Worm (Caenorhabditis elegans) whole organism, L1 larva: Measurements from ENCODE around the gene F59B10.6.
A peak's percentile ranks its signal among the peaks of the same experiment; 100 is the strongest.

Experiments used
- C16A3.4 ChIP-seq: fragments of 150-350 bp; optimal IDR thresholded peaks from 2 replicates; lab custom pipeline; 2014; ENCODE audit warnings: missing biosample characterization, missing genetic modification characterization
- C34B4.2 ChIP-seq: sonication (generic microtip); optimal IDR thresholded peaks from 2 replicates; lab custom pipeline; 2017; ENCODE audit warnings: mild to moderate bottlenecking, missing genetic modification characterization, missing compliant biosample characterization
- Y116A8C.19 ChIP-seq: sonication (generic microtip); optimal IDR thresholded peaks from 2 replicates; lab custom pipeline; 2016; ENCODE audit warnings: missing compliant biosample characterization, missing genetic modification characterization, borderline replicate concordance
- alr-1 ChIP-seq: fragments of 200-800 bp; sonication (Bioruptor generic); optimal IDR thresholded peaks from 2 replicates; lab custom pipeline; 2018; ENCODE audit warnings: borderline replicate concordance, mild to moderate bottlenecking, missing genetic modification characterization, missing compliant biosample characterization
- ama-1 ChIP-seq: fragments of 150-350 bp; optimal IDR thresholded peaks from 2 replicates; lab custom pipeline; 2014
- blmp-1 ChIP-seq: fragments of 150-350 bp; optimal IDR thresholded peaks from 2 replicates; lab custom pipeline; 2014; ENCODE audit warnings: missing biosample characterization, missing genetic modification characterization
- ceh-8 ChIP-seq: fragments of 200-800 bp; sonication (Bioruptor generic); optimal IDR thresholded peaks from 2 replicates; lab custom pipeline; 2018; ENCODE audit warnings: mild to moderate bottlenecking, missing genetic modification characterization, moderate library complexity, missing compliant biosample characterization
- ceh-88 ChIP-seq: fragments of 200-800 bp; sonication (Bioruptor generic); IDR thresholded peaks from 2 replicates; pipeline ENCODE4 v1.3.6; 2022; ENCODE audit warnings: missing genetic modification characterization, missing compliant biosample characterization
- dpl-1 ChIP-seq, 3 experiments: fragments of 150-350 bp in 2 of 3; sonication (generic microtip) in 1 of 3; optimal IDR thresholded peaks; 2 replicates each; lab custom pipeline; 2014 to 2017; ENCODE audit warnings: missing biosample characterization in 3 of 3, missing genetic modification characterization in 3 of 3, missing genetic modification reagents in 3 of 3
- dsc-1 ChIP-seq: sonication (generic microtip); optimal IDR thresholded peaks from 2 replicates; lab custom pipeline; 2016; ENCODE audit warnings: mild to moderate bottlenecking, missing genetic modification characterization, missing compliant biosample characterization
- efl-1 ChIP-seq, 4 experiments: fragments of 150-350 bp; optimal IDR thresholded peaks in 3 of 4; peaks in 1 of 4; 1 replicate in 1 of 4; 2 replicates in 3 of 4; lab custom pipeline; 2014; ENCODE audit warnings: missing biosample characterization in 2 of 4, missing genetic modification characterization in 2 of 4, missing genetic modification reagents in 2 of 4
- fkh-10 ChIP-seq: sonication (generic microtip); optimal IDR thresholded peaks from 2 replicates; lab custom pipeline; 2017; ENCODE audit warnings: missing biosample characterization, missing genetic modification reagents, missing genetic modification characterization
- fkh-4 ChIP-seq: sonication (generic microtip); optimal IDR thresholded peaks from 2 replicates; lab custom pipeline; 2016; ENCODE audit warnings: missing compliant biosample characterization, missing genetic modification characterization, borderline replicate concordance
- hlh-17 ChIP-seq: fragments of 200-800 bp; sonication (Bioruptor generic); optimal IDR thresholded peaks from 2 replicates; lab custom pipeline; 2018; ENCODE audit warnings: missing genetic modification characterization, mild to moderate bottlenecking, missing compliant biosample characterization, moderate library complexity, borderline replicate concordance
- isw-1 ChIP-seq: fragments of 200-800 bp; sonication (Bioruptor generic); IDR thresholded peaks from 2 replicates; pipeline ENCODE4 v1.3.6; 2022; ENCODE audit warnings: missing genetic modification characterization, missing compliant biosample characterization
- lin-13 ChIP-seq: fragments of 150-350 bp; optimal IDR thresholded peaks from 2 replicates; lab custom pipeline; 2014; ENCODE audit warnings: missing biosample characterization, missing genetic modification reagents, missing genetic modification characterization
- lin-14 ChIP-seq: fragments of 200-800 bp; sonication (Bioruptor generic); optimal IDR thresholded peaks from 2 replicates; lab custom pipeline; 2018; ENCODE audit warnings: mild to moderate bottlenecking, missing genetic modification characterization, moderate library complexity, missing compliant biosample characterization
- lin-35 ChIP-seq, 2 experiments: fragments of 150-350 bp; optimal IDR thresholded peaks; 2 replicates each; lab custom pipeline; 2014; ENCODE audit warnings: missing biosample characterization in 2 of 2, missing genetic modification characterization in 2 of 2, missing genetic modification reagents in 2 of 2
- lir-3 ChIP-seq: sonication (generic microtip); optimal IDR thresholded peaks from 2 replicates; lab custom pipeline; 2016; ENCODE audit warnings: mild to moderate bottlenecking, missing genetic modification characterization, moderate library complexity, missing compliant biosample characterization; ENCODE audit not compliant: poor library complexity
- mep-1 ChIP-seq: fragments of 150-350 bp; optimal IDR thresholded peaks from 2 replicates; lab custom pipeline; 2014; ENCODE audit warnings: missing biosample characterization, missing genetic modification characterization
- nhr-20 ChIP-seq: sonication (generic microtip); optimal IDR thresholded peaks from 2 replicates; lab custom pipeline; 2016; ENCODE audit warnings: mild to moderate bottlenecking, missing genetic modification characterization, missing compliant biosample characterization
- nhr-47 ChIP-seq: sonication (generic microtip); optimal IDR thresholded peaks from 2 replicates; lab custom pipeline; 2016; ENCODE audit warnings: mild to moderate bottlenecking, missing genetic modification characterization, moderate library complexity, missing compliant biosample characterization
- nhr-71 ChIP-seq: sonication (generic microtip); optimal IDR thresholded peaks from 2 replicates; lab custom pipeline; 2016; ENCODE audit warnings: mild to moderate bottlenecking, missing genetic modification characterization, moderate library complexity, missing compliant biosample characterization
- nhr-85 ChIP-seq: sonication (generic microtip); peaks from one replicate; lab custom pipeline; 2016; ENCODE audit warnings: missing genetic modification characterization, inconsistent platforms, missing compliant biosample characterization
- nhr-90 ChIP-seq: sonication (generic microtip); optimal IDR thresholded peaks from 2 replicates; lab custom pipeline; 2016; ENCODE audit warnings: mild to moderate bottlenecking, missing genetic modification characterization, missing compliant biosample characterization; ENCODE audit not compliant: poor library complexity
- rnt-1 ChIP-seq: sonication (generic microtip); optimal IDR thresholded peaks from 2 replicates; lab custom pipeline; 2016; ENCODE audit warnings: mild to moderate bottlenecking, missing genetic modification characterization, moderate library complexity, missing compliant biosample characterization
- snu-23 ChIP-seq: sonication (generic microtip); optimal IDR thresholded peaks from 2 replicates; lab custom pipeline; 2016; ENCODE audit warnings: missing genetic modification characterization, missing compliant biosample characterization
- swsn-7 ChIP-seq: sonication (generic microtip); optimal IDR thresholded peaks from 2 replicates; lab custom pipeline; 2016; ENCODE audit warnings: missing genetic modification characterization, missing compliant biosample characterization
- vab-15 ChIP-seq: sonication (generic microtip); optimal IDR thresholded peaks from 2 replicates; lab custom pipeline; 2017; ENCODE audit warnings: missing genotype, mild to moderate bottlenecking, missing genetic modification characterization, missing compliant biosample characterization
- xbp-1 ChIP-seq: sonication (generic microtip); optimal IDR thresholded peaks from 2 replicates; lab custom pipeline; 2016; ENCODE audit warnings: missing genetic modification characterization, missing compliant biosample characterization
- zag-1 ChIP-seq: fragments of 150-350 bp; optimal IDR thresholded peaks from 2 replicates; lab custom pipeline; 2014; ENCODE audit warnings: missing biosample characterization, missing genetic modification characterization
- zip-4 ChIP-seq: fragments of 200-800 bp; sonication (Bioruptor generic); optimal IDR thresholded peaks from 2 replicates; lab custom pipeline; 2018; ENCODE audit warnings: mild to moderate bottlenecking, missing genetic modification characterization, moderate library complexity, missing compliant biosample characterization
- ztf-11 ChIP-seq, 2 experiments: sonication (generic microtip); optimal IDR thresholded peaks; 2 replicates each; lab custom pipeline; 2016 to 2017; ENCODE audit warnings: missing genetic modification characterization in 2 of 2, missing biosample characterization in 1 of 2, missing compliant biosample characterization in 1 of 2

F59B10.6 gene

ce11 chrII:10554972-10555371 is 30.7 kb upstream of the F59B10.6 start, which contains the start of gene mnk-1:
mnk-1 (minus strand) TSS chrII:10555044.
- TF ChIP-seq xbp-1 (tag; lab: Kevin White, UChicago): no peak
- TF ChIP-seq ztf-11 (tag; optimal IDR thresholded peaks at IDR 0.05; lab: Kevin White, UChicago): peak in 1 of 2 experiments; percentile 39

ce11 chrII:10554046-10554399 is 29.7 kb upstream of the F59B10.6 start:
- TF ChIP-seq lin-14 (GFP tag; lab: Kevin White, UChicago): peak; percentile 1
- peak; percentile 39 for TF ChIP-seq snu-23 (GFP tag; lab: Kevin White, UChicago)
- TF ChIP-seq isw-1 (GFP tag; lab: Robert Waterston, UW): no peak
- no peak for TF ChIP-seq C34B4.2 (tag; lab: Kevin White, UChicago)
- no peak for TF ChIP-seq ceh-8 (GFP tag; lab: Kevin White, UChicago)
- no peak for TF ChIP-seq vab-15 (tag; lab: Kevin White, UChicago)
- TF ChIP-seq rnt-1 (tag; lab: Kevin White, UChicago): peak; percentile 17
- TF ChIP-seq mep-1 (tag; lab: Kevin White, UChicago): peak; percentile 59
- TF ChIP-seq Y116A8C.19 (tag; lab: Kevin White, UChicago): no peak
- no peak for TF ChIP-seq efl-1 (optimal IDR thresholded peaks at IDR 0.05; lab: Kevin White, UChicago)
- TF ChIP-seq efl-1 (GFP tag; optimal IDR thresholded peaks at IDR 0.05 in 1 of 2; lab: Kevin White, UChicago): peak in 1 of 2 experiments; percentile 2
- peak in 1 of 2 experiments; percentile 79 for TF ChIP-seq ztf-11 (tag; optimal IDR thresholded peaks at IDR 0.05; lab: Kevin White, UChicago)
- TF ChIP-seq ama-1 (lab: Kevin White, UChicago): peak; percentile 34
- no peak for TF ChIP-seq alr-1 (tag; lab: Kevin White, UChicago)
- peak; percentile 9 for TF ChIP-seq swsn-7
- TF ChIP-seq C16A3.4 (tag; lab: Kevin White, UChicago): peak; percentile 7
- TF ChIP-seq nhr-71 (tag; lab: Kevin White, UChicago): peak; percentile 21
- TF ChIP-seq dsc-1 (tag; lab: Kevin White, UChicago): no peak
- no peak for TF ChIP-seq zip-4 (GFP tag; lab: Kevin White, UChicago)
- TF ChIP-seq nhr-20 (tag; lab: Kevin White, UChicago): no peak
- no peak for TF ChIP-seq lir-3 (tag; lab: Kevin White, UChicago)
- TF ChIP-seq nhr-47 (tag; lab: Kevin White, UChicago): peak; percentile 11
- no peak for TF ChIP-seq hlh-17 (GFP tag; lab: Kevin White, UChicago)
- TF ChIP-seq nhr-90: peak; percentile 38
- no peak for TF ChIP-seq blmp-1 (tag; lab: Kevin White, UChicago)
- peak; percentile 88 for TF ChIP-seq nhr-85 (tag; lab: Kevin White, UChicago)
- TF ChIP-seq lin-13 (GFP tag; lab: Kevin White, UChicago): peak; percentile 22
- TF ChIP-seq ceh-88: no peak
- no peak for TF ChIP-seq dpl-1 (GFP tag; optimal IDR thresholded peaks at IDR 0.05; lab: Kevin White, UChicago)

- no peak for TF ChIP-seq lin-13 (GFP tag; lab: Kevin White, UChicago)
- peak in 1 of 2 experiments; percentile 3 for TF ChIP-seq lin-35 (GFP tag; optimal IDR thresholded peaks at IDR 0.05; lab: Kevin White, UChicago)
- peak; percentile 4 for TF ChIP-seq lin-14 (GFP tag; lab: Kevin White, UChicago)
- no peak for TF ChIP-seq fkh-4
- TF ChIP-seq zag-1 (tag; lab: Kevin White, UChicago): no peak
- peak; percentile 73 for TF ChIP-seq ama-1 (lab: Kevin White, UChicago)
- TF ChIP-seq isw-1 (GFP tag; lab: Robert Waterston, UW): no peak
- TF ChIP-seq fkh-10 (GFP tag; lab: Kevin White, UChicago): no peak
- no peak for TF ChIP-seq efl-1 (optimal IDR thresholded peaks at IDR 0.05; lab: Kevin White, UChicago)
- TF ChIP-seq efl-1 (GFP tag; optimal IDR thresholded peaks at IDR 0.05 in 1 of 2; lab: Kevin White, UChicago): peak in 1 of 2 experiments; percentile 33
- TF ChIP-seq rnt-1 (tag; lab: Kevin White, UChicago): peak; percentile 28
Measured at ce11 chrII:10553377-10554045, 29.2 kb upstream of the F59B10.6 start.
